Fruit fly (Drosophila melanogaster): ENCODE results near the gene Ocrl.

Gene Ocrl

dm6 chrX:1949598-1949997 is 26.8 kb downstream of the Ocrl start:
- no peak for TF ChIP-seq fd96Ca (GFP tag; IDR thresholded peaks at IDR 0.05)
- no peak for TF ChIP-seq CG10348 (GFP tag; IDR thresholded peaks at IDR 0.05)
- TF ChIP-seq CG9948 (tag; optimal IDR thresholded peaks at IDR 0.05): no peak
- no peak for TF ChIP-seq Pif1B (GFP tag; optimal IDR thresholded peaks at IDR 0.05)
- TF ChIP-seq CG14655 (GFP tag; optimal IDR thresholded peaks at IDR 0.05): no peak
- no peak for TF ChIP-seq CG34367 (tag; optimal IDR thresholded peaks at IDR 0.05)

- TF ChIP-seq CG8301 (tag; optimal IDR thresholded peaks at IDR 0.05) (no peak), CG17806 (tag; optimal IDR thresholded peaks at IDR 0.05) (no peak), EcR (GFP tag; optimal IDR thresholded peaks at IDR 0.05) (peak; percentile 99), CG12605 (GFP tag; IDR thresholded peaks at IDR 0.05) (no peak)
Observed at dm6 chrX:1950311-1950710, 27.5 kb downstream of the Ocrl start.

- TF ChIP-seq CG32121 (GFP tag; IDR thresholded peaks at IDR 0.05) (peak; percentile 98), CG8159 (tag; optimal IDR thresholded peaks at IDR 0.05) (peak; percentile 100), CG34367 (tag; optimal IDR thresholded peaks at IDR 0.05) (peak; percentile 99), CG4496 (GFP tag; IDR thresholded peaks at IDR 0.05) (peak; percentile 99), gl (tag; optimal IDR thresholded peaks at IDR 0.05) (peak; percentile 98), Pif1B (GFP tag; optimal IDR thresholded peaks at IDR 0.05) (peak; percentile 99), Ets98B (GFP tag; IDR thresholded peaks at IDR 0.05) (peak; percentile 98), CG9948 (tag; optimal IDR thresholded peaks at IDR 0.05) (peak; percentile 99), D1 (tag; optimal IDR thresholded peaks at IDR 0.05) (peak; percentile 95), CG10348 (GFP tag; IDR thresholded peaks at IDR 0.05) (peak; percentile 82), fd96Ca (GFP tag; IDR thresholded peaks at IDR 0.05) (peak; percentile 99), CG14655 (GFP tag; optimal IDR thresholded peaks at IDR 0.05) (peak; percentile 99), CG13204 (GFP tag; optimal IDR thresholded peaks at IDR 0.05) (peak; percentile 92), CG17806 (tag; optimal IDR thresholded peaks at IDR 0.05) (peak; percentile 99), Pif1A (GFP tag; optimal IDR thresholded peaks at IDR 0.05) (peak; percentile 99), Snoo (tag; optimal IDR thresholded peaks at IDR 0.05) (peak; percentile 99), CG8301 (tag; optimal IDR thresholded peaks at IDR 0.05) (peak; percentile 99), rn (GFP tag; IDR thresholded peaks at IDR 0.05) (peak; percentile 92), CG12605 (GFP tag; IDR thresholded peaks at IDR 0.05) (peak; percentile 98), CG15710 (tag; optimal IDR thresholded peaks at IDR 0.05) (peak; percentile 98), EcR (GFP tag; optimal IDR thresholded peaks at IDR 0.05) (peak; percentile 100)
Observed at dm6 chrX:1951391-1952066, 28.7 kb downstream of the Ocrl start.

- TF ChIP-seq rn (GFP tag; IDR thresholded peaks at IDR 0.05) (no peak), Pif1A (GFP tag; optimal IDR thresholded peaks at IDR 0.05) (no peak), CG15710 (tag; optimal IDR thresholded peaks at IDR 0.05) (no peak), CG34367 (tag; optimal IDR thresholded peaks at IDR 0.05) (no peak), D1 (tag; optimal IDR thresholded peaks at IDR 0.05) (no peak), EcR (GFP tag; optimal IDR thresholded peaks at IDR 0.05) (peak; percentile 98), CG4496 (GFP tag; IDR thresholded peaks at IDR 0.05) (peak; percentile 59; the same call in 1 of the 3 replicates), CG13204 (GFP tag; optimal IDR thresholded peaks at IDR 0.05) (no peak), fd96Ca (GFP tag; IDR thresholded peaks at IDR 0.05) (no peak), CG8159 (tag; optimal IDR thresholded peaks at IDR 0.05) (no peak), CG14655 (GFP tag; optimal IDR thresholded peaks at IDR 0.05) (no peak), CG9948 (tag; optimal IDR thresholded peaks at IDR 0.05) (no peak), CG10348 (GFP tag; IDR thresholded peaks at IDR 0.05) (no peak)
Observed at dm6 chrX:1952898-1953297, 30.1 kb downstream of the Ocrl start.

dm6 chrX:1963192-1963590 is 40.4 kb downstream of the Ocrl start:
- TF ChIP-seq CG13204 (GFP tag; optimal IDR thresholded peaks at IDR 0.05) (no peak), CG34367 (tag; optimal IDR thresholded peaks at IDR 0.05) (no peak), CG9948 (tag; optimal IDR thresholded peaks at IDR 0.05) (no peak), CG32121 (GFP tag; IDR thresholded peaks at IDR 0.05) (no peak), EcR (GFP tag; optimal IDR thresholded peaks at IDR 0.05) (no peak), CG14655 (GFP tag; optimal IDR thresholded peaks at IDR 0.05) (no peak), Pif1A (GFP tag; optimal IDR thresholded peaks at IDR 0.05) (no peak), Ets98B (GFP tag; IDR thresholded peaks at IDR 0.05) (no peak), CG8159 (tag; optimal IDR thresholded peaks at IDR 0.05) (no peak), CG10348 (GFP tag; IDR thresholded peaks at IDR 0.05) (no peak)

dm6 chrX:1963591-1964216 is 40.9 kb downstream of the Ocrl start:
- peak; percentile 12 for TF ChIP-seq CG34367 (tag; optimal IDR thresholded peaks at IDR 0.05)
- no peak for TF ChIP-seq gl (tag; optimal IDR thresholded peaks at IDR 0.05)
- peak; percentile 77 for TF ChIP-seq CG8301 (tag; optimal IDR thresholded peaks at IDR 0.05)
- TF ChIP-seq CG32121 (GFP tag; IDR thresholded peaks at IDR 0.05): peak; percentile 99
- peak; percentile 68 for TF ChIP-seq Snoo (tag; optimal IDR thresholded peaks at IDR 0.05)
- TF ChIP-seq CG13204 (GFP tag; optimal IDR thresholded peaks at IDR 0.05): peak; percentile 15
- TF ChIP-seq CG10348 (GFP tag; IDR thresholded peaks at IDR 0.05): peak; percentile 92
- peak; percentile 81 for TF ChIP-seq EcR (GFP tag; optimal IDR thresholded peaks at IDR 0.05)
- TF ChIP-seq Ets98B (GFP tag; IDR thresholded peaks at IDR 0.05): peak; percentile 97
- TF ChIP-seq CG9948 (tag; optimal IDR thresholded peaks at IDR 0.05): peak; percentile 37
- TF ChIP-seq rn (GFP tag; IDR thresholded peaks at IDR 0.05): peak; percentile 89
- TF ChIP-seq CG8159 (tag; optimal IDR thresholded peaks at IDR 0.05): peak; percentile 58
- peak; percentile 81 for TF ChIP-seq Pif1A (GFP tag; optimal IDR thresholded peaks at IDR 0.05)
- peak; percentile 73 for TF ChIP-seq Pif1B (GFP tag; optimal IDR thresholded peaks at IDR 0.05)
- peak; percentile 98 for TF ChIP-seq fd96Ca (GFP tag; IDR thresholded peaks at IDR 0.05)
- peak; percentile 60 for TF ChIP-seq CG14655 (GFP tag; optimal IDR thresholded peaks at IDR 0.05)
- TF ChIP-seq CG12605 (GFP tag; IDR thresholded peaks at IDR 0.05): peak; percentile 90
- peak; percentile 58 for TF ChIP-seq CG15710 (tag; optimal IDR thresholded peaks at IDR 0.05)
- no peak for TF ChIP-seq D1 (tag; optimal IDR thresholded peaks at IDR 0.05)
- peak; percentile 30 for TF ChIP-seq CG17806 (tag; optimal IDR thresholded peaks at IDR 0.05)
- TF ChIP-seq CG4496 (GFP tag; IDR thresholded peaks at IDR 0.05): peak; percentile 98
